Fruit fly (Drosophila melanogaster): ENCODE data around the gene CG34302.

CG34302 gene

dm6 chr3R:9869954-9870353 is 46.3 kb upstream of the CG34302 start (continued):
- TF ChIP-seq CG14860 (GFP tag; IDR thresholded peaks at IDR 0.05; ENCODE audit: partially characterized antibody) (no peak), Awh (GFP tag; IDR thresholded peaks at IDR 0.05) (peak; percentile 77), mld (GFP tag; IDR thresholded peaks at IDR 0.05; ENCODE audit: partially characterized antibody) (no peak), CG5953 (GFP tag; IDR thresholded peaks at IDR 0.05) (0 out of 2 replicates have a peak, but pooled peaks have one; percentile 25), Dek (tag; optimal IDR thresholded peaks at IDR 0.05) (no peak), z (GFP tag; IDR thresholded peaks at IDR 0.05) (no peak), CG6254 (GFP tag; optimal IDR thresholded peaks at IDR 0.05) (peak; percentile 59), dati (GFP tag; IDR thresholded peaks at IDR 0.05) (peak; percentile 51; the same call in 1 of the 2 replicates), CG4282 (GFP tag; optimal IDR thresholded peaks at IDR 0.05) (no peak), Dad (GFP tag; optimal IDR thresholded peaks at IDR 0.05) (peak; percentile 43), CG2875 (GFP tag; optimal IDR thresholded peaks at IDR 0.05) (peak; percentile 88), salm (tag; optimal IDR thresholded peaks at IDR 0.05) (peak; percentile 55), Mrtf (GFP tag; IDR thresholded peaks at IDR 0.05) (no peak), CG4730 (GFP tag; IDR thresholded peaks at IDR 0.05) (no peak), Neu2 (GFP tag; optimal IDR thresholded peaks at IDR 0.05; ENCODE audit: borderline replicate concordance) (no peak), CG9437 (GFP tag; optimal IDR thresholded peaks at IDR 0.05) (peak; percentile 25), so (GFP tag; IDR thresholded peaks at IDR 0.05) (0 out of 3 replicates have a peak, but pooled peaks have one; percentile 21), CG33213 (GFP tag; optimal IDR thresholded peaks at IDR 0.05) (peak; percentile 42), CG5245 (GFP tag; optimal IDR thresholded peaks at IDR 0.05) (no peak), CG32772 (GFP tag; IDR thresholded peaks at IDR 0.05) (no peak), CG12659 (GFP tag; optimal IDR thresholded peaks at IDR 0.05) (no peak), corto (GFP tag; optimal IDR thresholded peaks at IDR 0.05) (no peak), CG1529 (GFP tag; optimal IDR thresholded peaks at IDR 0.05) (peak; percentile 68), Hr3 (GFP tag; optimal IDR thresholded peaks at IDR 0.05) (no peak), CG7963 (GFP tag; IDR thresholded peaks at IDR 0.05; ENCODE audit: partially characterized antibody) (no peak), Sox100B (GFP tag; optimal IDR thresholded peaks at IDR 0.05) (peak; percentile 64), CG11696 (GFP tag; IDR thresholded peaks at IDR 0.05) (no peak), CG6654 (GFP tag; optimal IDR thresholded peaks at IDR 0.05) (no peak), Asciz (GFP tag; optimal IDR thresholded peaks at IDR 0.05) (peak; percentile 89), Antp (GFP tag; optimal IDR thresholded peaks at IDR 0.05) (no peak), insv (GFP tag; optimal IDR thresholded peaks at IDR 0.05) (no peak), CG6854 (GFP tag; optimal IDR thresholded peaks at IDR 0.05) (no peak), YL-1 (GFP tag; optimal IDR thresholded peaks at IDR 0.05) (peak; percentile 55), CG6272 (GFP tag; IDR thresholded peaks at IDR 0.05) (no peak), dimm (GFP tag; IDR thresholded peaks at IDR 0.05) (no peak), CG10979 (tag; optimal IDR thresholded peaks at IDR 0.05) (peak; percentile 28), lmd (GFP tag; IDR thresholded peaks at IDR 0.05) (no peak), TFAM (GFP tag; optimal IDR thresholded peaks at IDR 0.05) (peak; percentile 51), CG9932 (GFP tag; IDR thresholded peaks at IDR 0.05) (no peak), CG9727 (GFP tag; optimal IDR thresholded peaks at IDR 0.05) (peak; percentile 88), CG17328 (GFP tag; IDR thresholded peaks at IDR 0.05) (peak; percentile 62), dan (GFP tag; IDR thresholded peaks at IDR 0.05) (no peak), Dref (GFP tag; IDR thresholded peaks at IDR 0.05) (no peak), Deaf1 (tag; optimal IDR thresholded peaks at IDR 0.05) (no peak), HmgD (GFP tag; optimal IDR thresholded peaks at IDR 0.05) (peak; percentile 21), rib (GFP tag; IDR thresholded peaks at IDR 0.05) (no peak), Lpt (GFP tag; optimal IDR thresholded peaks at IDR 0.05) (no peak), Hr78 (GFP tag; optimal IDR thresholded peaks at IDR 0.05) (peak in 1 of 2 experiments; percentile 79), HmgZ (tag; optimal IDR thresholded peaks at IDR 0.05) (no peak), CG31441 (GFP tag; IDR thresholded peaks at IDR 0.05) (peak; percentile 63), CG6813 (GFP tag; optimal IDR thresholded peaks at IDR 0.05) (peak; percentile 89), CG11093 (GFP tag; IDR thresholded peaks at IDR 0.05) (no peak)

Data from whole organism, embryonic.